Fruit fly (Drosophila melanogaster) whole organism, pupa: ENCODE measurements around the gene HipHop.

Experiments used
- CG4496 ChIP-seq: fragments of 200-800 bp; sonication (Bioruptor generic); IDR thresholded peaks from 3 replicates; pipeline ENCODE4 v1.3.6; 2022; ENCODE audit warnings: missing biosample characterization, missing genetic modification characterization
- CG8301 ChIP-seq: fragments of 200-800 bp; sonication (Bioruptor generic); optimal IDR thresholded peaks from 2 replicates; lab custom pipeline; 2018; ENCODE audit warnings: missing biosample characterization, mild to moderate bottlenecking, missing genetic modification characterization
- Pif1A ChIP-seq: fragments of 200-800 bp; sonication (Bioruptor generic); optimal IDR thresholded peaks from 3 replicates; lab custom pipeline; 2016; ENCODE audit warnings: missing biosample characterization, missing genetic modification characterization

DNA sequence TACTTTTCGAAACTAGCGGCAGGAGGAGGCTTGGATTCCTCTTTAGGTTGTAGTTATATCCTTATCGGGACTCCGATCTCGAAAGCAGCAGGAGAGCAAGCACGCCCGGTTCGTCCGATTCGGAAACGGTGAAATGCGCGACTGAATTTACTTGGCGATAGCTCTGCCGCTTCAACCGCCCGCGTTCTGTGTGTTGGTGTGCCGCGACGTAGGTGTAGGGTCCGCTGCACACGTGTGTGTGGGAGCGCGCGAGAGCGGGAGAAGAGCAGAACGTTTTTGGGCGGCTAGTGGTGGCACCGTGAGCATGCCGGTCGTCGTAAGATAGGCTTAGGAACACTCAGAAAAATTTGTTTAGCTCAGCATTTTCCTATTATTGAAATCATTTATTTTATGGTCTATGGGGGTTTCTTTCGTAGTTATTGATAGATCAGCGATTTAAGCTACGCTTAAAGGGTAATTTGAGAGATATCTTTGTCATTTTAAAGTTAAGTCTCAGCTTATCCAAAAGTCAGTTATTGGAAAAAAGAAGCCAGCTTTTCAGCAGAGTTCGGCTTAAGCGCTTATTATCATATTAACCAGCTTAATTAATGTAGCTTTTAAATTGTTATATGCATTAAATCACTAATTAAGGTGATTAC lies 19.5 kb downstream of the HipHop start:
- peak; percentile 27 for TF ChIP-seq Pif1A (GFP tag; lab: Kevin White, UChicago)
- peak; percentile 21 for TF ChIP-seq CG8301 (tag; lab: Kevin White, UChicago)
- no peak for TF ChIP-seq CG4496
